Worm (Caenorhabditis elegans): Measurements from ENCODE around the gene agmo-1.

- no peak for TF ChIP-seq nhr-237 (tag; optimal IDR thresholded peaks at IDR 0.05)
- no peak for TF ChIP-seq sem-2 (GFP tag; optimal IDR thresholded peaks at IDR 0.05)
- no peak for TF ChIP-seq pha-4 (tag; optimal IDR thresholded peaks at IDR 0.05)
- TF ChIP-seq snpc-4 (tag; optimal IDR thresholded peaks at IDR 0.05) = no peak
- peak; percentile 69 for TF ChIP-seq ces-1 (GFP tag; optimal IDR thresholded peaks at IDR 0.05)
- TF ChIP-seq elt-1 (tag; optimal IDR thresholded peaks at IDR 0.05; ENCODE audit: borderline replicate concordance, insufficient read depth) = no peak
- TF ChIP-seq sptf-1 (tag; optimal IDR thresholded peaks at IDR 0.05) = no peak
- no peak for TF ChIP-seq unc-62 (GFP tag; optimal IDR thresholded peaks at IDR 0.05)
- no peak for TF ChIP-seq mab-5 (tag; optimal IDR thresholded peaks at IDR 0.05)
- TF ChIP-seq zip-8 (tag; optimal IDR thresholded peaks at IDR 0.05) = no peak
- no peak for TF ChIP-seq flh-1 (GFP tag; optimal IDR thresholded peaks at IDR 0.05)
Measured at ce11 chrIII:12841328-12841727, 43.0 kb upstream of the agmo-1 start.
